Worm (Caenorhabditis elegans) whole organism, L1 larva: Measurements from ENCODE around the gene srlf-33.
A peak's percentile ranks its signal among the peaks of the same experiment; 100 is the strongest.

ENCODE experiments used
- C16A3.4 ChIP-seq: fragments of 150-350 bp; optimal IDR thresholded peaks from 2 replicates; lab custom pipeline; 2014; ENCODE audit warnings: missing biosample characterization, missing genetic modification characterization
- C34B4.2 ChIP-seq: sonication (generic microtip); optimal IDR thresholded peaks from 2 replicates; lab custom pipeline; 2017; ENCODE audit warnings: mild to moderate bottlenecking, missing genetic modification characterization, missing compliant biosample characterization
- Y116A8C.19 ChIP-seq: sonication (generic microtip); optimal IDR thresholded peaks from 2 replicates; lab custom pipeline; 2016; ENCODE audit warnings: missing compliant biosample characterization, missing genetic modification characterization, borderline replicate concordance
- aha-1 ChIP-seq: fragments of 150-350 bp; optimal IDR thresholded peaks from 2 replicates; lab custom pipeline; 2014; ENCODE audit warnings: missing biosample characterization, missing genetic modification characterization
- alr-1 ChIP-seq: fragments of 200-800 bp; sonication (Bioruptor generic); optimal IDR thresholded peaks from 2 replicates; lab custom pipeline; 2018; ENCODE audit warnings: borderline replicate concordance, mild to moderate bottlenecking, missing genetic modification characterization, missing compliant biosample characterization
- aly-2 ChIP-seq: fragments of 150-350 bp; optimal IDR thresholded peaks from 2 replicates; lab custom pipeline; 2014; ENCODE audit warnings: missing biosample characterization, missing genetic modification characterization
- ama-1 ChIP-seq: fragments of 150-350 bp; optimal IDR thresholded peaks from 2 replicates; lab custom pipeline; 2014
- ceh-63 ChIP-seq: fragments of 200-800 bp; sonication (Bioruptor generic); optimal IDR thresholded peaks from 2 replicates; lab custom pipeline; 2018; ENCODE audit warnings: mild to moderate bottlenecking, missing genetic modification characterization, missing compliant biosample characterization
- ceh-8 ChIP-seq: fragments of 200-800 bp; sonication (Bioruptor generic); optimal IDR thresholded peaks from 2 replicates; lab custom pipeline; 2018; ENCODE audit warnings: mild to moderate bottlenecking, missing genetic modification characterization, moderate library complexity, missing compliant biosample characterization
- ceh-90 ChIP-seq: sonication (generic microtip); optimal IDR thresholded peaks from 2 replicates; lab custom pipeline; 2016; ENCODE audit warnings: missing genetic modification characterization, missing compliant biosample characterization
- dpl-1 ChIP-seq, 3 experiments: fragments of 150-350 bp in 2 of 3; sonication (generic microtip) in 1 of 3; optimal IDR thresholded peaks; 2 replicates each; lab custom pipeline; 2014 to 2017; ENCODE audit warnings: missing biosample characterization in 3 of 3, missing genetic modification characterization in 3 of 3, missing genetic modification reagents in 3 of 3
- efl-1 ChIP-seq, 4 experiments: fragments of 150-350 bp; optimal IDR thresholded peaks in 3 of 4; peaks in 1 of 4; 1 replicate in 1 of 4; 2 replicates in 3 of 4; lab custom pipeline; 2014; ENCODE audit warnings: missing biosample characterization in 2 of 4, missing genetic modification characterization in 2 of 4, missing genetic modification reagents in 2 of 4
- egl-13 ChIP-seq: sonication (generic microtip); optimal IDR thresholded peaks from 2 replicates; lab custom pipeline; 2016; ENCODE audit warnings: missing genotype, missing genetic modification reagents, missing genetic modification characterization, missing compliant biosample characterization
- egl-27 ChIP-seq, 2 experiments: fragments of 150-350 bp in 1 of 2; sonication (generic microtip); optimal IDR thresholded peaks; 3 replicates each; lab custom pipeline; 2017 to 2018; ENCODE audit warnings: missing biosample characterization in 2 of 2, missing genetic modification characterization in 2 of 2, missing genetic modification reagents in 2 of 2
- elt-2 ChIP-seq: sonication (generic microtip); optimal IDR thresholded peaks from 2 replicates; lab custom pipeline; 2016; ENCODE audit warnings: missing genetic modification characterization, mild to moderate bottlenecking, inconsistent platforms, missing compliant biosample characterization, missing genetic modification reagents
- ets-5 ChIP-seq: fragments of 200-800 bp; sonication (Bioruptor generic); IDR thresholded peaks from 2 replicates; pipeline ENCODE4 v1.3.6; 2022; ENCODE audit warnings: missing genetic modification characterization, missing compliant biosample characterization
- fkh-10 ChIP-seq: sonication (generic microtip); optimal IDR thresholded peaks from 2 replicates; lab custom pipeline; 2017; ENCODE audit warnings: missing biosample characterization, missing genetic modification reagents, missing genetic modification characterization
- fkh-4 ChIP-seq: sonication (generic microtip); optimal IDR thresholded peaks from 2 replicates; lab custom pipeline; 2016; ENCODE audit warnings: missing compliant biosample characterization, missing genetic modification characterization, borderline replicate concordance
- fkh-8 ChIP-seq: sonication (generic microtip); optimal IDR thresholded peaks from 2 replicates; lab custom pipeline; 2016; ENCODE audit warnings: mild to moderate bottlenecking, missing genetic modification characterization, missing compliant biosample characterization
- fos-1 ChIP-seq: fragments of 150-350 bp; optimal IDR thresholded peaks from 2 replicates; lab custom pipeline; 2014; ENCODE audit warnings: missing biosample characterization, missing genetic modification characterization
- hlh-4 ChIP-seq: sonication (generic microtip); optimal IDR thresholded peaks from 2 replicates; lab custom pipeline; 2016; ENCODE audit warnings: mild to moderate bottlenecking, missing genetic modification characterization, missing compliant biosample characterization
- hpl-2 ChIP-seq: fragments of 150-350 bp; optimal IDR thresholded peaks from 2 replicates; lab custom pipeline; 2014; ENCODE audit warnings: missing biosample characterization, missing genetic modification reagents, missing genetic modification characterization
- irx-1 ChIP-seq: sonication (generic microtip); optimal IDR thresholded peaks from 2 replicates; lab custom pipeline; 2016; ENCODE audit warnings: missing genetic modification characterization, missing compliant biosample characterization
- lin-13 ChIP-seq: fragments of 150-350 bp; optimal IDR thresholded peaks from 2 replicates; lab custom pipeline; 2014; ENCODE audit warnings: missing biosample characterization, missing genetic modification reagents, missing genetic modification characterization
- lin-14 ChIP-seq: fragments of 200-800 bp; sonication (Bioruptor generic); optimal IDR thresholded peaks from 2 replicates; lab custom pipeline; 2018; ENCODE audit warnings: mild to moderate bottlenecking, missing genetic modification characterization, moderate library complexity, missing compliant biosample characterization
- lin-35 ChIP-seq, 2 experiments: fragments of 150-350 bp; optimal IDR thresholded peaks; 2 replicates each; lab custom pipeline; 2014; ENCODE audit warnings: missing biosample characterization in 2 of 2, missing genetic modification characterization in 2 of 2, missing genetic modification reagents in 2 of 2
- lin-39 ChIP-seq: fragments of 150-350 bp; optimal IDR thresholded peaks from 2 replicates; lab custom pipeline; 2014; ENCODE audit warnings: missing biosample characterization, missing genetic modification reagents, missing genetic modification characterization
- nhr-11 ChIP-seq: fragments of 150-350 bp; optimal IDR thresholded peaks from 2 replicates; lab custom pipeline; 2014; ENCODE audit warnings: missing biosample characterization, missing genetic modification characterization
- nhr-12 ChIP-seq: sonication (generic microtip); optimal IDR thresholded peaks from 2 replicates; lab custom pipeline; 2017; ENCODE audit warnings: missing biosample characterization, missing genetic modification characterization
- nhr-19 ChIP-seq: fragments of 200-800 bp; sonication (Bioruptor generic); conservative IDR thresholded peaks from 2 replicates; pipeline ENCODE4 v1.3.6; 2022; ENCODE audit warnings: missing genetic modification characterization, missing compliant biosample characterization
- nhr-20 ChIP-seq: sonication (generic microtip); optimal IDR thresholded peaks from 2 replicates; lab custom pipeline; 2016; ENCODE audit warnings: mild to moderate bottlenecking, missing genetic modification characterization, missing compliant biosample characterization
- nhr-47 ChIP-seq: sonication (generic microtip); optimal IDR thresholded peaks from 2 replicates; lab custom pipeline; 2016; ENCODE audit warnings: mild to moderate bottlenecking, missing genetic modification characterization, moderate library complexity, missing compliant biosample characterization
- nhr-76 ChIP-seq: sonication (generic microtip); optimal IDR thresholded peaks from 2 replicates; lab custom pipeline; 2017; ENCODE audit warnings: missing biosample characterization, missing genetic modification characterization
- nhr-84 ChIP-seq: sonication (generic microtip); optimal IDR thresholded peaks from 2 replicates; lab custom pipeline; 2017; ENCODE audit warnings: missing biosample characterization, missing genetic modification characterization
- nhr-85 ChIP-seq: sonication (generic microtip); peaks from one replicate; lab custom pipeline; 2016; ENCODE audit warnings: missing genetic modification characterization, inconsistent platforms, missing compliant biosample characterization
- nhr-90 ChIP-seq: sonication (generic microtip); optimal IDR thresholded peaks from 2 replicates; lab custom pipeline; 2016; ENCODE audit warnings: mild to moderate bottlenecking, missing genetic modification characterization, missing compliant biosample characterization; ENCODE audit not compliant: poor library complexity
- pag-3 ChIP-seq: sonication (generic microtip); optimal IDR thresholded peaks from 2 replicates; lab custom pipeline; 2017; ENCODE audit warnings: missing genetic modification characterization, mild to moderate bottlenecking, missing compliant biosample characterization, antibody characterized with exemption, borderline replicate concordance; ENCODE audit not compliant: insufficient read depth
- pax-3 ChIP-seq: fragments of 200-800 bp; sonication (Bioruptor generic); optimal IDR thresholded peaks from 2 replicates; lab custom pipeline; 2018; ENCODE audit warnings: mild to moderate bottlenecking, missing genetic modification characterization, moderate library complexity, missing compliant biosample characterization
- pqm-1 ChIP-seq: sonication (generic microtip); optimal IDR thresholded peaks from 3 replicates; lab custom pipeline; 2017; ENCODE audit warnings: missing biosample characterization, missing genetic modification characterization
- rnt-1 ChIP-seq: sonication (generic microtip); optimal IDR thresholded peaks from 2 replicates; lab custom pipeline; 2016; ENCODE audit warnings: mild to moderate bottlenecking, missing genetic modification characterization, moderate library complexity, missing compliant biosample characterization
- snpc-4 ChIP-seq: fragments of 150-350 bp; optimal IDR thresholded peaks from 2 replicates; lab custom pipeline; 2014; ENCODE audit warnings: missing biosample characterization, missing genetic modification characterization
- sox-4 ChIP-seq: sonication (generic microtip); optimal IDR thresholded peaks from 2 replicates; lab custom pipeline; 2016; ENCODE audit warnings: missing genetic modification characterization, missing compliant biosample characterization
- sptf-1 ChIP-seq: fragments of 150-350 bp; optimal IDR thresholded peaks from 2 replicates; lab custom pipeline; 2014; ENCODE audit warnings: missing biosample characterization, missing genetic modification characterization
- sup-37 ChIP-seq: fragments of 200-800 bp; sonication (Bioruptor generic); optimal IDR thresholded peaks from 2 replicates; lab custom pipeline; 2018; ENCODE audit warnings: mild to moderate bottlenecking, missing genetic modification characterization, missing compliant biosample characterization
- tbx-2 ChIP-seq: sonication (generic microtip); optimal IDR thresholded peaks from 2 replicates; lab custom pipeline; 2016; ENCODE audit warnings: missing genetic modification characterization, missing compliant biosample characterization
- tlp-1 ChIP-seq: fragments of 150-350 bp; optimal IDR thresholded peaks from 2 replicates; lab custom pipeline; 2014; ENCODE audit warnings: missing biosample characterization, missing genetic modification characterization
- unc-130 ChIP-seq: fragments of 150-350 bp; optimal IDR thresholded peaks from 2 replicates; lab custom pipeline; 2017; ENCODE audit warnings: missing biosample characterization, missing genetic modification characterization, inconsistent platforms
- unc-30 ChIP-seq: sonication (generic microtip); optimal IDR thresholded peaks from 2 replicates; lab custom pipeline; 2017; ENCODE audit warnings: missing biosample characterization, missing genetic modification characterization
- unc-62 ChIP-seq: fragments of 150-350 bp; optimal IDR thresholded peaks from 2 replicates; lab custom pipeline; 2014; ENCODE audit warnings: missing biosample characterization, missing genetic modification reagents, missing genetic modification characterization
- unc-86 ChIP-seq: sonication (generic microtip); optimal IDR thresholded peaks from 2 replicates; lab custom pipeline; 2016; ENCODE audit warnings: missing genetic modification characterization, missing compliant biosample characterization
- vab-15 ChIP-seq: sonication (generic microtip); optimal IDR thresholded peaks from 2 replicates; lab custom pipeline; 2017; ENCODE audit warnings: missing genotype, mild to moderate bottlenecking, missing genetic modification characterization, missing compliant biosample characterization
- zip-4 ChIP-seq: fragments of 200-800 bp; sonication (Bioruptor generic); optimal IDR thresholded peaks from 2 replicates; lab custom pipeline; 2018; ENCODE audit warnings: mild to moderate bottlenecking, missing genetic modification characterization, moderate library complexity, missing compliant biosample characterization
- ztf-4 ChIP-seq: fragments of 150-350 bp; optimal IDR thresholded peaks from 2 replicates; lab custom pipeline; 2014; ENCODE audit warnings: missing biosample characterization, missing genetic modification characterization

The srlf-33 gene

ce11 chrIV:11955592-11955991 lies 30.3 kb upstream of the srlf-33 start (continued):
- TF ChIP-seq vab-15 (tag; lab: Kevin White, UChicago) (no peak), unc-62 (GFP tag; lab: Kevin White, UChicago) (no peak), fkh-10 (GFP tag; lab: Kevin White, UChicago) (no peak), C16A3.4 (no peak), tbx-2 (peak; percentile 7), nhr-85 (tag; lab: Kevin White, UChicago) (no peak), ets-5 (no peak), aha-1 (tag; lab: Kevin White, UChicago) (no peak), egl-27 (tag; optimal IDR thresholded peaks at IDR 0.05; lab: Kevin White, UChicago) (no peak), lin-13 (GFP tag; lab: Kevin White, UChicago) (no peak), ceh-63 (no peak), lin-35 (GFP tag; optimal IDR thresholded peaks at IDR 0.05; lab: Kevin White, UChicago) (peak in 1 of 2 experiments; percentile 50), fkh-8 (tag; lab: Kevin White, UChicago) (no peak), nhr-11 (tag; lab: Kevin White, UChicago) (no peak), hlh-4 (no peak), efl-1 (optimal IDR thresholded peaks at IDR 0.05; lab: Kevin White, UChicago) (peak in 1 of 2 experiments; percentile 15), efl-1 (GFP tag; optimal IDR thresholded peaks at IDR 0.05 in 1 of 2; lab: Kevin White, UChicago) (no peak), Y116A8C.19 (tag; lab: Kevin White, UChicago) (no peak), fkh-4 (tag; lab: Kevin White, UChicago) (no peak), sox-4 (tag; lab: Kevin White, UChicago) (no peak), snpc-4 (no peak), fos-1 (no peak), irx-1 (no peak), C34B4.2 (no peak), unc-86 (tag; lab: Kevin White, UChicago) (no peak), rnt-1 (tag; lab: Kevin White, UChicago) (no peak), nhr-84 (tag; lab: Kevin White, UChicago) (no peak), sptf-1 (no peak), unc-30 (tag; lab: Kevin White, UChicago) (no peak), aly-2 (tag; lab: Kevin White, UChicago) (peak; percentile 93), zip-4 (GFP tag; lab: Kevin White, UChicago) (no peak), nhr-12 (tag; lab: Kevin White, UChicago) (no peak), lin-14 (GFP tag; lab: Kevin White, UChicago) (peak; percentile 34), egl-13 (tag; lab: Kevin White, UChicago) (no peak), pag-3 (tag; lab: Kevin White, UChicago) (no peak), alr-1 (no peak), lin-39 (tag; lab: Kevin White, UChicago) (no peak), tlp-1 (tag; lab: Kevin White, UChicago) (peak; percentile 54), ztf-4 (tag; lab: Kevin White, UChicago) (peak; percentile 74), nhr-76 (no peak), elt-2 (tag; lab: Kevin White, UChicago) (peak; percentile 99), ceh-90 (no peak), dpl-1 (GFP tag; optimal IDR thresholded peaks at IDR 0.05; lab: Kevin White, UChicago) (no peak), nhr-47 (tag; lab: Kevin White, UChicago) (peak; percentile 14), nhr-90 (peak; percentile 55), pqm-1 (tag; lab: Kevin White, UChicago) (no peak), ceh-8 (no peak), ama-1 (peak; percentile 80), unc-130 (tag; lab: Kevin White, UChicago) (no peak), pax-3 (tag; lab: Kevin White, UChicago) (peak; percentile 37), hpl-2 (peak; percentile 43), nhr-20 (tag; lab: Kevin White, UChicago) (peak; percentile 83), nhr-19 (peak; percentile 30; the same call in 1 of the 2 replicates), sup-37 (no peak)
